Fruit fly (Drosophila melanogaster) whole organism: ENCODE data around the gene Osi13.

Experiments
- CG8478 ChIP-seq: fragments of >200 bp; optimal IDR thresholded peaks from 2 replicates; lab custom pipeline; 2018; ENCODE audit warnings: inconsistent platforms
- Dll ChIP-seq: fragments of >200 bp; optimal IDR thresholded peaks from 2 replicates; lab custom pipeline; 2017
- EcR ChIP-seq, 2 experiments: fragments of >200 bp; optimal IDR thresholded peaks; 2 replicates each; lab custom pipeline; 2017; ENCODE audit warnings: missing biosample characterization in 2 of 2, missing genetic modification characterization in 2 of 2, missing genetic modification reagents in 2 of 2
- pan ChIP-seq: fragments of >200 bp; optimal IDR thresholded peaks from 2 replicates; lab custom pipeline; 2017
- psq ChIP-seq: fragments of >200 bp; optimal IDR thresholded peaks from 2 replicates; lab custom pipeline; 2017
- usp ChIP-seq: fragments of >200 bp; optimal IDR thresholded peaks from 2 replicates; lab custom pipeline; 2017; ENCODE audit warnings: missing biosample characterization, missing genetic modification characterization, mixed read lengths

Gene Osi13

dm6 chr3R:6285100-6285499 is 6.4 kb upstream of the Osi13 start, which contains the start of gene CG15597:
TSS of gene CG15597 (minus strand) at chr3R:6285200.
- TF ChIP-seq usp (GFP tag; lab: Kevin White, UChicago): no peak
- no peak for TF ChIP-seq psq (lab: Kevin White, UChicago)
- TF ChIP-seq Dll: no peak

- TF ChIP-seq pan (lab: Kevin White, UChicago) (no peak), usp (GFP tag; lab: Kevin White, UChicago) (no peak), Dll (no peak), CG8478 (lab: Kevin White, UChicago) (no peak), psq (lab: Kevin White, UChicago) (no peak), EcR (GFP tag; optimal IDR thresholded peaks at IDR 0.05; lab: Kevin White, UChicago) (no peak)
Observed at dm6 chr3R:6287433-6287832, 4.1 kb upstream of the Osi13 start, which contains the start of gene CG15594. TSS of gene CG15594 (plus strand) at chr3R:6287733.

- TF ChIP-seq Dll (no peak), pan (lab: Kevin White, UChicago) (no peak), EcR (GFP tag; optimal IDR thresholded peaks at IDR 0.05; lab: Kevin White, UChicago) (no peak), CG8478 (lab: Kevin White, UChicago) (no peak), psq (lab: Kevin White, UChicago) (no peak), usp (GFP tag; lab: Kevin White, UChicago) (no peak)
Observed at dm6 chr3R:6290289-6290688, 1.2 kb upstream of the Osi13 start.

dm6 chr3R:6294046-6294445 is 2.5 kb downstream of the Osi13 start:
- no peak for TF ChIP-seq usp (GFP tag; lab: Kevin White, UChicago)

dm6 chr3R:6297164-6297563 is 5.6 kb downstream of the Osi13 start:
- TF ChIP-seq EcR (GFP tag; optimal IDR thresholded peaks at IDR 0.05; lab: Kevin White, UChicago) (no peak), psq (lab: Kevin White, UChicago) (no peak), pan (lab: Kevin White, UChicago) (no peak), Dll (no peak), CG8478 (lab: Kevin White, UChicago) (no peak), usp (GFP tag; lab: Kevin White, UChicago) (no peak)

dm6 chr3R:6298828-6299227 is 7.3 kb downstream of the Osi13 start, which contains the start of gene Osi14:
TSS of gene Osi14 (plus strand) at chr3R:6299128.
- TF ChIP-seq usp (GFP tag; lab: Kevin White, UChicago) (no peak), psq (lab: Kevin White, UChicago) (no peak), EcR (GFP tag; optimal IDR thresholded peaks at IDR 0.05; lab: Kevin White, UChicago) (no peak), pan (lab: Kevin White, UChicago) (no peak)

dm6 chr3R:6301257-6301839 is 9.8 kb downstream of the Osi13 start, which contains the start of gene Osi15:
TSS of gene Osi15 (plus strand) at chr3R:6301804.
- TF ChIP-seq CG8478 (lab: Kevin White, UChicago) (no peak), Dll (no peak), pan (lab: Kevin White, UChicago) (no peak), psq (lab: Kevin White, UChicago) (no peak), EcR (GFP tag; optimal IDR thresholded peaks at IDR 0.05; lab: Kevin White, UChicago) (no peak), usp (GFP tag; lab: Kevin White, UChicago) (no peak)

- TF ChIP-seq Dll (no peak), usp (GFP tag; lab: Kevin White, UChicago) (no peak), psq (lab: Kevin White, UChicago) (no peak), pan (lab: Kevin White, UChicago) (no peak)
Observed at dm6 chr3R:6303738-6304137, 12.2 kb downstream of the Osi13 start, which contains the start of gene CG46396. TSS of gene CG46396 (plus strand) at chr3R:6304038.

- TF ChIP-seq EcR (GFP tag; optimal IDR thresholded peaks at IDR 0.05; lab: Kevin White, UChicago): no peak
- no peak for TF ChIP-seq pan (lab: Kevin White, UChicago)
- no peak for TF ChIP-seq usp (GFP tag; lab: Kevin White, UChicago)
- TF ChIP-seq Dll: no peak
- no peak for TF ChIP-seq psq (lab: Kevin White, UChicago)
- no peak for TF ChIP-seq CG8478 (lab: Kevin White, UChicago)
Observed at dm6 chr3R:6304947-6305346, 13.4 kb downstream of the Osi13 start, which contains the start of gene Osi16. TSS of gene Osi16 (plus strand) at chr3R:6305247.

dm6 chr3R:6306584-6306983 is 15.0 kb downstream of the Osi13 start, which contains the start of gene CG46026:
TSS of gene CG46026 (plus strand) at chr3R:6306884.
- no peak for TF ChIP-seq psq (lab: Kevin White, UChicago)
- TF ChIP-seq Dll: no peak
- TF ChIP-seq usp (GFP tag; lab: Kevin White, UChicago): no peak
- TF ChIP-seq CG8478 (lab: Kevin White, UChicago): no peak
- no peak for TF ChIP-seq pan (lab: Kevin White, UChicago)
- TF ChIP-seq EcR (GFP tag; optimal IDR thresholded peaks at IDR 0.05; lab: Kevin White, UChicago): no peak

- TF ChIP-seq psq (lab: Kevin White, UChicago) (no peak), usp (GFP tag; lab: Kevin White, UChicago) (no peak), EcR (GFP tag; optimal IDR thresholded peaks at IDR 0.05; lab: Kevin White, UChicago) (no peak), CG8478 (lab: Kevin White, UChicago) (no peak), pan (lab: Kevin White, UChicago) (no peak), Dll (no peak)
Observed at dm6 chr3R:6309676-6310075, 18.1 kb downstream of the Osi13 start, which contains the start of gene CG31560. TSS of gene CG31560 (plus strand) at chr3R:6309976.

dm6 chr3R:6311641-6312259 is 20.2 kb downstream of the Osi13 start, which contains the start of gene Osi17:
TSS of gene Osi17 (plus strand) at chr3R:6311772.
- no peak for TF ChIP-seq pan (lab: Kevin White, UChicago)
- TF ChIP-seq EcR (GFP tag; optimal IDR thresholded peaks at IDR 0.05; lab: Kevin White, UChicago): no peak
- no peak for TF ChIP-seq Dll
- TF ChIP-seq CG8478 (lab: Kevin White, UChicago): no peak
- TF ChIP-seq psq (lab: Kevin White, UChicago): no peak
- TF ChIP-seq usp (GFP tag; lab: Kevin White, UChicago): no peak
